Worm (Caenorhabditis elegans) whole organism, mixed stage, embryonic: Measurements from ENCODE around the gene acbp-4.

Experiments
- M03D4.4 ChIP-seq: sonication (generic microtip); optimal IDR thresholded peaks from 2 replicates; lab custom pipeline; 2017; ENCODE audit warnings: mild to moderate bottlenecking, missing genetic modification characterization, missing compliant biosample characterization
- bed-3 ChIP-seq: fragments of 200-800 bp; sonication (Bioruptor generic); optimal IDR thresholded peaks from 3 replicates; lab custom pipeline; 2018; ENCODE audit warnings: mild to moderate bottlenecking, missing genetic modification characterization, moderate library complexity, missing compliant biosample characterization
- blmp-1 ChIP-seq: fragments of 150-350 bp; optimal IDR thresholded peaks from 2 replicates; lab custom pipeline; 2014; ENCODE audit warnings: missing biosample characterization, missing genetic modification characterization
- ceh-39 ChIP-seq: fragments of 150-350 bp; optimal IDR thresholded peaks from 2 replicates; lab custom pipeline; 2014; ENCODE audit warnings: missing biosample characterization, missing genetic modification characterization
- ceh-43 ChIP-seq: fragments of 200-800 bp; sonication (Bioruptor generic); optimal IDR thresholded peaks from 2 replicates; lab custom pipeline; 2018; ENCODE audit warnings: mild to moderate bottlenecking, missing genetic modification characterization, moderate library complexity, missing compliant biosample characterization
- ceh-83 ChIP-seq: fragments of 200-800 bp; sonication (Bioruptor generic); optimal IDR thresholded peaks from 2 replicates; lab custom pipeline; 2018; ENCODE audit warnings: mild to moderate bottlenecking, missing genetic modification characterization, missing compliant biosample characterization
- ces-1 ChIP-seq: fragments of 150-350 bp; optimal IDR thresholded peaks from 2 replicates; lab custom pipeline; 2014; ENCODE audit warnings: missing biosample characterization, missing genetic modification reagents, missing genetic modification characterization
- cnd-1 ChIP-seq: fragments of 200-800 bp; sonication (Bioruptor generic); optimal IDR thresholded peaks from 2 replicates; lab custom pipeline; 2018; ENCODE audit warnings: mild to moderate bottlenecking, missing genetic modification characterization, missing compliant biosample characterization
- drap-1 ChIP-seq: fragments of 200-800 bp; sonication (Bioruptor generic); optimal IDR thresholded peaks from 3 replicates; lab custom pipeline; 2018; ENCODE audit warnings: mild to moderate bottlenecking, missing genetic modification characterization, missing compliant biosample characterization
- elt-1 ChIP-seq: sonication (generic microtip); optimal IDR thresholded peaks from 2 replicates; lab custom pipeline; 2017; ENCODE audit warnings: missing genetic modification characterization, mild to moderate bottlenecking, missing compliant biosample characterization, antibody characterized with exemption, moderate library complexity, borderline replicate concordance; ENCODE audit not compliant: insufficient read depth
- elt-3 ChIP-seq: fragments of 150-350 bp; optimal IDR thresholded peaks from 2 replicates; lab custom pipeline; 2014; ENCODE audit warnings: missing biosample characterization, missing genetic modification characterization
- flh-1 ChIP-seq: fragments of 200-800 bp; sonication (Bioruptor generic); optimal IDR thresholded peaks from 2 replicates; lab custom pipeline; 2018; ENCODE audit warnings: mild to moderate bottlenecking, missing genetic modification characterization, moderate library complexity, missing compliant biosample characterization
- ham-2 ChIP-seq: fragments of 200-800 bp; sonication (Bioruptor generic); optimal IDR thresholded peaks from 2 replicates; lab custom pipeline; 2018; ENCODE audit warnings: mild to moderate bottlenecking, missing genetic modification characterization, missing compliant biosample characterization
- hlh-1 ChIP-seq: fragments of 150-350 bp; optimal IDR thresholded peaks from 2 replicates; lab custom pipeline; 2014; ENCODE audit warnings: missing biosample characterization, missing genetic modification reagents, missing genetic modification characterization
- lin-13 ChIP-seq: fragments of 150-350 bp; optimal IDR thresholded peaks from 2 replicates; lab custom pipeline; 2014; ENCODE audit warnings: missing biosample characterization, missing genetic modification characterization
- lin-32 ChIP-seq: fragments of 200-800 bp; sonication (Bioruptor generic); optimal IDR thresholded peaks from 2 replicates; lab custom pipeline; 2018; ENCODE audit warnings: mild to moderate bottlenecking, missing genetic modification characterization, missing compliant biosample characterization
- lsy-2 ChIP-seq: fragments of 150-350 bp; optimal IDR thresholded peaks from 2 replicates; lab custom pipeline; 2014; ENCODE audit warnings: missing biosample characterization, missing genetic modification characterization
- mep-1 ChIP-seq: fragments of 150-350 bp; optimal IDR thresholded peaks from 2 replicates; lab custom pipeline; 2017; ENCODE audit warnings: missing biosample characterization, missing genetic modification reagents, missing genetic modification characterization, inconsistent platforms
- mls-2 ChIP-seq: sonication (generic microtip); optimal IDR thresholded peaks from 2 replicates; lab custom pipeline; 2016; ENCODE audit warnings: mild to moderate bottlenecking, missing genetic modification characterization, moderate library complexity, missing compliant biosample characterization
- nhr-12 ChIP-seq: fragments of 150-350 bp; optimal IDR thresholded peaks from 2 replicates; lab custom pipeline; 2014; ENCODE audit warnings: missing biosample characterization, missing genetic modification characterization
- nhr-2 ChIP-seq: fragments of 150-350 bp; optimal IDR thresholded peaks from 2 replicates; lab custom pipeline; 2014; ENCODE audit warnings: missing biosample characterization, missing genetic modification characterization
- nhr-237 ChIP-seq: fragments of 150-350 bp; optimal IDR thresholded peaks from 2 replicates; lab custom pipeline; 2014; ENCODE audit warnings: missing biosample characterization, missing genetic modification characterization
- nhr-28 ChIP-seq: fragments of 150-350 bp; optimal IDR thresholded peaks from 2 replicates; lab custom pipeline; 2014; ENCODE audit warnings: missing biosample characterization, missing genetic modification characterization
- nhr-76 ChIP-seq: sonication (generic microtip); optimal IDR thresholded peaks from 2 replicates; lab custom pipeline; 2017; ENCODE audit warnings: missing biosample characterization, missing genetic modification characterization
- pha-4 ChIP-seq: fragments of 150-350 bp; optimal IDR thresholded peaks from 2 replicates; lab custom pipeline; 2018; ENCODE audit warnings: missing biosample characterization, missing genetic modification reagents, missing genetic modification characterization
- sem-2 ChIP-seq: fragments of 200-800 bp; sonication (Bioruptor generic); optimal IDR thresholded peaks from 2 replicates; lab custom pipeline; 2018; ENCODE audit warnings: mild to moderate bottlenecking, missing genetic modification characterization, missing compliant biosample characterization
- snpc-4 ChIP-seq: fragments of 150-350 bp; optimal IDR thresholded peaks from 2 replicates; lab custom pipeline; 2014; ENCODE audit warnings: missing biosample characterization, missing genetic modification characterization
- sptf-1 ChIP-seq: sonication (generic microtip); optimal IDR thresholded peaks from 2 replicates; lab custom pipeline; 2017; ENCODE audit warnings: mild to moderate bottlenecking, missing genetic modification characterization, moderate library complexity, missing compliant biosample characterization
- tbx-8 ChIP-seq: fragments of 200-800 bp; sonication (Bioruptor generic); optimal IDR thresholded peaks from 2 replicates; lab custom pipeline; 2018; ENCODE audit warnings: mild to moderate bottlenecking, missing genetic modification characterization, moderate library complexity, missing compliant biosample characterization
- unc-120 ChIP-seq: sonication (generic microtip); optimal IDR thresholded peaks from 2 replicates; lab custom pipeline; 2017; ENCODE audit warnings: missing genetic modification characterization, missing compliant biosample characterization; ENCODE audit not compliant: poor library complexity, severe bottlenecking
- unc-39 ChIP-seq: fragments of 150-350 bp; optimal IDR thresholded peaks from 2 replicates; lab custom pipeline; 2014; ENCODE audit warnings: missing biosample characterization, missing genetic modification characterization
- unc-62 ChIP-seq: fragments of 150-350 bp; optimal IDR thresholded peaks from 2 replicates; lab custom pipeline; 2014; ENCODE audit warnings: missing biosample characterization, missing genetic modification reagents, missing genetic modification characterization
- zip-8 ChIP-seq: fragments of 150-350 bp; optimal IDR thresholded peaks from 2 replicates; lab custom pipeline; 2014; ENCODE audit warnings: missing biosample characterization, missing genetic modification characterization
- ztf-11 ChIP-seq: fragments of 150-350 bp; optimal IDR thresholded peaks from 2 replicates; lab custom pipeline; 2014; ENCODE audit warnings: missing biosample characterization, missing genetic modification characterization

The acbp-4 gene

ce11 chrIII:7335220-7335619, 26.3 kb upstream of the acbp-4 start, which contains the start of gene F56C9.10:
Gene F56C9.10, minus strand, starts transcription at chrIII:7335316.
- TF ChIP-seq ceh-83 (GFP tag; lab: Kevin White, UChicago) (no peak), drap-1 (GFP tag; lab: Kevin White, UChicago) (no peak), bed-3 (GFP tag; lab: Kevin White, UChicago) (no peak), cnd-1 (tag; lab: Kevin White, UChicago) (peak; percentile 15), mls-2 (tag; lab: Kevin White, UChicago) (peak; percentile 6), unc-120 (tag; lab: Kevin White, UChicago) (peak; percentile 65), ham-2 (peak; percentile 9), pha-4 (no peak), sptf-1 (tag; lab: Kevin White, UChicago) (no peak), elt-1 (tag; lab: Kevin White, UChicago) (no peak), lsy-2 (tag; lab: Kevin White, UChicago) (no peak), hlh-1 (peak; percentile 77), nhr-237 (peak; percentile 48), blmp-1 (tag; lab: Kevin White, UChicago) (peak; percentile 66), zip-8 (tag; lab: Kevin White, UChicago) (no peak), unc-62 (peak; percentile 83), nhr-12 (no peak), ceh-43 (no peak), nhr-2 (tag; lab: Kevin White, UChicago) (no peak), unc-39 (no peak), lin-13 (tag; lab: Kevin White, UChicago) (no peak), mep-1 (tag; lab: Kevin White, UChicago) (peak; percentile 14), ces-1 (GFP tag; lab: Kevin White, UChicago) (peak; percentile 32), elt-3 (tag; lab: Kevin White, UChicago) (no peak), ceh-39 (no peak)
- TF ChIP-seq, all 35 proteins: peak for 10

ce11 chrIII:7331671-7332070, 22.8 kb upstream of the acbp-4 start:
- TF ChIP-seq snpc-4 (tag; lab: Kevin White, UChicago) (no peak), ceh-39 (no peak), sem-2 (GFP tag; lab: Kevin White, UChicago) (no peak), nhr-28 (tag; lab: Kevin White, UChicago) (no peak), ces-1 (GFP tag; lab: Kevin White, UChicago) (no peak), nhr-76 (tag; lab: Kevin White, UChicago) (no peak), unc-62 (no peak), ztf-11 (tag; lab: Kevin White, UChicago) (no peak), drap-1 (GFP tag; lab: Kevin White, UChicago) (no peak), lsy-2 (tag; lab: Kevin White, UChicago) (no peak), ceh-43 (no peak), pha-4 (no peak), lin-13 (tag; lab: Kevin White, UChicago) (no peak), ceh-83 (GFP tag; lab: Kevin White, UChicago) (no peak), lin-32 (no peak), unc-120 (tag; lab: Kevin White, UChicago) (no peak), nhr-12 (no peak), flh-1 (GFP tag; lab: Kevin White, UChicago) (no peak)

- TF ChIP-seq nhr-12, result no peak
- TF ChIP-seq nhr-28 (tag; lab: Kevin White, UChicago), result no peak
- no peak for TF ChIP-seq M03D4.4
- TF ChIP-seq drap-1 (GFP tag; lab: Kevin White, UChicago), result no peak
- TF ChIP-seq flh-1 (GFP tag; lab: Kevin White, UChicago), result no peak
- TF ChIP-seq blmp-1 (tag; lab: Kevin White, UChicago), result no peak
- no peak for TF ChIP-seq tbx-8 (GFP tag; lab: Kevin White, UChicago)
- no peak for TF ChIP-seq unc-120 (tag; lab: Kevin White, UChicago)
- TF ChIP-seq sptf-1 (tag; lab: Kevin White, UChicago), result no peak
- TF ChIP-seq elt-3 (tag; lab: Kevin White, UChicago), result no peak
- TF ChIP-seq nhr-76 (tag; lab: Kevin White, UChicago), result no peak
- no peak for TF ChIP-seq snpc-4 (tag; lab: Kevin White, UChicago)
- TF ChIP-seq unc-62, result no peak
Measured at ce11 chrIII:7329155-7329732, 20.3 kb upstream of the acbp-4 start, which contains the start of gene lab-2. Gene lab-2, minus strand, starts transcription at chrIII:7329607.
